Fruit fly (Drosophila melanogaster) whole organism, embryonic: Measurements from ENCODE around the gene CG43880.

Source experiments
- BEAF-32 ChIP-seq: fragments of 200-800 bp; sonication (Bioruptor generic); optimal IDR thresholded peaks from 3 replicates; lab custom pipeline; 2017; ENCODE audit warnings: missing biosample characterization, missing genetic modification characterization, mild to moderate bottlenecking, moderate library complexity, missing genetic modification reagents
- CG11247 ChIP-seq: fragments of 200-800 bp; sonication (Bioruptor generic); IDR thresholded peaks from 2 replicates; pipeline ENCODE4 v1.3.6; 2022; ENCODE audit warnings: missing biosample characterization, missing genetic modification characterization
- CG11695 ChIP-seq: fragments of 200-800 bp; sonication (Bioruptor generic); IDR thresholded peaks from 3 replicates; pipeline ENCODE4 v1.3.6; 2022; ENCODE audit warnings: missing biosample characterization, missing genetic modification characterization
- CG14014 ChIP-seq: fragments of 200-800 bp; sonication (Bioruptor generic); IDR thresholded peaks from 2 replicates; pipeline ENCODE4 v1.3.6; 2022; ENCODE audit warnings: missing biosample characterization, missing genetic modification characterization
- CG14667 ChIP-seq: fragments of 200-800 bp; sonication (Bioruptor generic); IDR thresholded peaks from 2 replicates; pipeline ENCODE4 v1.3.6; 2022; ENCODE audit warnings: missing biosample characterization, missing genetic modification characterization
- CG16813 ChIP-seq: fragments of 200-800 bp; sonication (Bioruptor generic); IDR thresholded peaks from 3 replicates; pipeline ENCODE4 v1.3.6; 2022; ENCODE audit warnings: missing biosample characterization, missing genetic modification characterization; ENCODE audit not compliant: partially characterized antibody
- CG17361 ChIP-seq: fragments of 200-800 bp; sonication (Bioruptor generic); IDR thresholded peaks from 3 replicates; pipeline ENCODE4 v1.3.6; 2022; ENCODE audit warnings: missing biosample characterization, missing genetic modification characterization
- CG17568 ChIP-seq: fragments of 200-800 bp; sonication (Bioruptor generic); optimal IDR thresholded peaks from 2 replicates; lab custom pipeline; 2018; ENCODE audit warnings: missing biosample characterization, mild to moderate bottlenecking, missing genetic modification characterization, moderate library complexity
- CG18599 ChIP-seq: fragments of 200-800 bp; sonication (Bioruptor generic); optimal IDR thresholded peaks from 3 replicates; lab custom pipeline; 2017; ENCODE audit warnings: missing biosample characterization, missing genetic modification characterization, mild to moderate bottlenecking, moderate library complexity, missing genetic modification reagents
- CG31388 ChIP-seq: fragments of 200-800 bp; sonication (Bioruptor generic); optimal IDR thresholded peaks from 2 replicates; lab custom pipeline; 2016; ENCODE audit warnings: missing biosample characterization, missing genetic modification characterization
- CG42726 ChIP-seq: fragments of 200-800 bp; sonication (Bioruptor generic); IDR thresholded peaks from 2 replicates; pipeline ENCODE4 v1.3.6; 2022; ENCODE audit warnings: missing biosample characterization, missing genetic modification characterization; ENCODE audit not compliant: partially characterized antibody
- CG4730 ChIP-seq: fragments of 200-800 bp; sonication (Bioruptor generic); IDR thresholded peaks from 2 replicates; pipeline ENCODE4 v1.3.6; 2022; ENCODE audit warnings: missing biosample characterization, missing genetic modification characterization
- CG6683 ChIP-seq: fragments of 200-800 bp; sonication (Bioruptor generic); optimal IDR thresholded peaks from 2 replicates; lab custom pipeline; 2017; ENCODE audit warnings: missing biosample characterization, mild to moderate bottlenecking, missing genetic modification characterization, missing genetic modification reagents
- CG6791 ChIP-seq: fragments of 200-800 bp; sonication (Bioruptor generic); IDR thresholded peaks from 3 replicates; pipeline ENCODE4 v1.3.6; 2022; ENCODE audit warnings: missing biosample characterization, missing genetic modification characterization; ENCODE audit not compliant: partially characterized antibody
- CG7271 ChIP-seq: fragments of 200-800 bp; sonication (Bioruptor generic); optimal IDR thresholded peaks from 2 replicates; lab custom pipeline; 2018; ENCODE audit warnings: missing biosample characterization, mild to moderate bottlenecking, missing genetic modification characterization, moderate library complexity
- CG8089 ChIP-seq: fragments of 200-800 bp; sonication (Bioruptor generic); optimal IDR thresholded peaks from 3 replicates; lab custom pipeline; 2016; ENCODE audit warnings: missing biosample characterization, missing genetic modification characterization
- CG8944 ChIP-seq: fragments of 200-800 bp; sonication (Bioruptor generic); optimal IDR thresholded peaks from 3 replicates; lab custom pipeline; 2016; ENCODE audit warnings: missing biosample characterization, missing genetic modification characterization
- Chrac-16 ChIP-seq: fragments of 200-800 bp; sonication (Bioruptor generic); optimal IDR thresholded peaks from 3 replicates; lab custom pipeline; 2016; ENCODE audit warnings: missing biosample characterization, missing genetic modification characterization
- CoRest ChIP-seq: fragments of 200-800 bp; sonication (Bioruptor generic); optimal IDR thresholded peaks from 3 replicates; lab custom pipeline; 2018; ENCODE audit warnings: missing biosample characterization, mild to moderate bottlenecking, missing genetic modification characterization, moderate library complexity
- D19B ChIP-seq: fragments of 200-800 bp; sonication (Bioruptor generic); optimal IDR thresholded peaks from 2 replicates; lab custom pipeline; 2017; ENCODE audit warnings: missing biosample characterization, mild to moderate bottlenecking, missing genetic modification characterization
- Dip2 ChIP-seq: fragments of 200-800 bp; sonication (Bioruptor generic); IDR thresholded peaks from 2 replicates; pipeline ENCODE4 v1.3.6; 2022; ENCODE audit warnings: missing biosample characterization, missing genetic modification characterization
- Dref ChIP-seq: fragments of 200-800 bp; sonication (Bioruptor generic); IDR thresholded peaks from 2 replicates; pipeline ENCODE4 v1.3.6; 2022; ENCODE audit warnings: missing biosample characterization, missing genetic modification characterization
- Rfx ChIP-seq: fragments of 200-800 bp; sonication (Bioruptor generic); IDR thresholded peaks from 2 replicates; pipeline ENCODE4 v1.3.6; 2022; ENCODE audit warnings: missing biosample characterization, missing genetic modification characterization
- Rx ChIP-seq: fragments of 200-800 bp; sonication (Bioruptor generic); IDR thresholded peaks from 2 replicates; pipeline ENCODE4 v1.3.6; 2022; ENCODE audit warnings: missing biosample characterization, missing genetic modification characterization
- Six4 ChIP-seq: fragments of 200-800 bp; sonication (Bioruptor generic); optimal IDR thresholded peaks from 2 replicates; lab custom pipeline; 2016; ENCODE audit warnings: missing biosample characterization, missing genetic modification characterization
- Sox100B ChIP-seq: fragments of 200-800 bp; sonication (Bioruptor generic); optimal IDR thresholded peaks from 3 replicates; lab custom pipeline; 2018; ENCODE audit warnings: missing biosample characterization, mild to moderate bottlenecking, missing genetic modification characterization
- Sry-δ ChIP-seq: fragments of 200-800 bp; sonication (Bioruptor generic); optimal IDR thresholded peaks from 2 replicates; lab custom pipeline; 2016; ENCODE audit warnings: missing biosample characterization, missing genetic modification characterization
- Usf ChIP-seq: fragments of 200-800 bp; sonication (Bioruptor generic); optimal IDR thresholded peaks from 2 replicates; lab custom pipeline; 2017; ENCODE audit warnings: missing genotype, missing biosample characterization, missing genetic modification characterization
- Xbp1 ChIP-seq: fragments of 200-800 bp; sonication (Bioruptor generic); optimal IDR thresholded peaks from 3 replicates; lab custom pipeline; 2016; ENCODE audit warnings: missing biosample characterization, mild to moderate bottlenecking, missing genetic modification characterization
- YL-1 ChIP-seq: fragments of 200-800 bp; sonication (Bioruptor generic); optimal IDR thresholded peaks from 3 replicates; lab custom pipeline; 2017; ENCODE audit warnings: missing biosample characterization, mild to moderate bottlenecking, missing genetic modification characterization
- ab ChIP-seq: fragments of 200-800 bp; sonication (Bioruptor generic); optimal IDR thresholded peaks from 2 replicates; lab custom pipeline; 2016; ENCODE audit warnings: missing biosample characterization, missing genetic modification characterization
- amos ChIP-seq: fragments of 200-800 bp; sonication (Bioruptor generic); IDR thresholded peaks from 2 replicates; pipeline ENCODE4 v1.3.6; 2022; ENCODE audit warnings: missing biosample characterization, missing genetic modification characterization; ENCODE audit not compliant: partially characterized antibody
- ap ChIP-seq: fragments of 200-800 bp; sonication (Bioruptor generic); IDR thresholded peaks from 2 replicates; pipeline ENCODE4 v1.3.6; 2022; ENCODE audit warnings: missing biosample characterization, missing genetic modification characterization
- bsh ChIP-seq, 2 experiments: fragments of 200-800 bp; sonication (Bioruptor generic); optimal IDR thresholded peaks; 2 replicates each; lab custom pipeline; 2017 to 2018; ENCODE audit warnings: mild to moderate bottlenecking in 2 of 2, missing biosample characterization in 2 of 2, missing genetic modification characterization in 2 of 2, moderate library complexity in 1 of 2
- croc ChIP-seq: fragments of 200-800 bp; sonication (Bioruptor generic); conservative IDR thresholded peaks from 3 replicates; pipeline ENCODE4 v1.3.6; 2022; ENCODE audit warnings: missing biosample characterization, missing genetic modification characterization
- dati ChIP-seq: fragments of 200-800 bp; sonication (Bioruptor generic); IDR thresholded peaks from 2 replicates; pipeline ENCODE4 v1.3.6; 2022; ENCODE audit warnings: missing biosample characterization, missing genetic modification characterization
- grn ChIP-seq: fragments of 200-800 bp; sonication (Bioruptor generic); optimal IDR thresholded peaks from 3 replicates; lab custom pipeline; 2017; ENCODE audit warnings: missing biosample characterization, missing genetic modification characterization
- hkb ChIP-seq, 2 experiments: fragments of 200-800 bp in 1 of 2; fragments of >200 bp in 1 of 2; sonication (Bioruptor generic) in 1 of 2; IDR thresholded peaks in 1 of 2; optimal IDR thresholded peaks in 1 of 2; 2 replicates each; pipeline versions ENCODE4 v1.3.6 to Lab custom; 2017 to 2022; ENCODE audit warnings: missing biosample characterization in 1 of 2, missing genetic modification characterization in 1 of 2
- hth ChIP-seq: fragments of >200 bp; optimal IDR thresholded peaks from 2 replicates; lab custom pipeline; 2017; ENCODE audit warnings: inconsistent platforms
- ind ChIP-seq: fragments of 200-800 bp; sonication (Bioruptor generic); optimal IDR thresholded peaks from 3 replicates; lab custom pipeline; 2016; ENCODE audit warnings: missing biosample characterization, missing genetic modification characterization
- lilli ChIP-seq: fragments of 200-800 bp; sonication (Bioruptor generic); optimal IDR thresholded peaks from 3 replicates; lab custom pipeline; 2016; ENCODE audit warnings: missing biosample characterization, missing genetic modification characterization
- lmd ChIP-seq: fragments of 200-800 bp; sonication (Bioruptor generic); IDR thresholded peaks from 2 replicates; pipeline ENCODE4 v1.3.6; 2022; ENCODE audit warnings: missing biosample characterization, missing genetic modification characterization
- nerfin-2 ChIP-seq: fragments of 200-800 bp; sonication (Bioruptor generic); IDR thresholded peaks from 2 replicates; pipeline ENCODE4 v1.3.6; 2022; ENCODE audit warnings: missing biosample characterization, missing genetic modification characterization; ENCODE audit not compliant: partially characterized antibody
- nom ChIP-seq: fragments of 200-800 bp; sonication (Bioruptor generic); optimal IDR thresholded peaks from 2 replicates; lab custom pipeline; 2017; ENCODE audit warnings: missing biosample characterization, missing genetic modification characterization, mild to moderate bottlenecking, moderate library complexity, missing genetic modification reagents
- peb ChIP-seq: fragments of 200-800 bp; sonication (Bioruptor generic); IDR thresholded peaks from 2 replicates; pipeline ENCODE4 v1.3.6; 2022; ENCODE audit warnings: missing biosample characterization, missing genetic modification characterization
- pho ChIP-seq: fragments of 200-800 bp; sonication (Bioruptor generic); optimal IDR thresholded peaks from 2 replicates; lab custom pipeline; 2016; ENCODE audit warnings: missing biosample characterization, missing genetic modification characterization
- run ChIP-seq: fragments of 200-800 bp; sonication (Bioruptor generic); optimal IDR thresholded peaks from 3 replicates; lab custom pipeline; 2018; ENCODE audit warnings: missing biosample characterization, mild to moderate bottlenecking, missing genetic modification characterization
- sna ChIP-seq: fragments of 200-800 bp; sonication (Bioruptor generic); IDR thresholded peaks from 2 replicates; pipeline ENCODE4 v1.3.6; 2022; ENCODE audit warnings: missing biosample characterization, missing genetic modification characterization; ENCODE audit not compliant: partially characterized antibody
- ssp ChIP-seq: fragments of 200-800 bp; sonication (Bioruptor generic); IDR thresholded peaks from 2 replicates; pipeline ENCODE4 v1.3.6; 2022; ENCODE audit warnings: missing biosample characterization, missing genetic modification characterization
- vvl ChIP-seq: fragments of 200-800 bp; sonication (Bioruptor generic); IDR thresholded peaks from 2 replicates; pipeline ENCODE4 v1.3.6; 2022; ENCODE audit warnings: missing biosample characterization, missing genetic modification characterization

Gene CG43880

DNA sequence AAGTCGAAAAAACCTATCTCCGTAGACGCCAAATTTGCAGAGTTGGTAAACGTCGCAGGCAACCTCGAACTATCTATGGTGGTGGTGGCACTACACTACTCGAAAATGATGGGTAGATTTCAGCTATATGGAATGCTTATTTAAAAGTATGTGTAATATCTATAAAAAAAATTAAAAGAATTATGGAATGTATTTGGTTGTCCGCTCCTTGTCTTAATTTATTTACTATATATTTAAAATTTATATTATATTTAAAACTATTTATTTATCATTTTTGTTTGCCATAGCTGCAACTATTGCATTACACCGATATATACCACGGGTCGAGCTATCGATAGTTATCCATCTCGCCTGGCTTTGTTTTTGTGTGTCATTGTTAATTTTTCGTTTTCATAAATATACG, 30.0 kb upstream of the CG43880 start, which contains the start of the genes HP4 and CG8209 (continued):
- TF ChIP-seq Rx (GFP tag; lab: Robert Waterston, UW): peak; percentile 63
- peak; percentile 95 for TF ChIP-seq vvl (GFP tag; lab: Robert Waterston, UW)
- TF ChIP-seq CG6683 (GFP tag; lab: Kevin White, UChicago): peak; percentile 75
- TF ChIP-seq CG31388 (GFP tag; lab: Kevin White, UChicago): no peak
- peak; percentile 88 for TF ChIP-seq CoRest
- TF ChIP-seq hth (lab: Kevin White, UChicago): no peak
- peak; percentile 55 for TF ChIP-seq D19B
- no peak for TF ChIP-seq CG8089 (GFP tag; lab: Kevin White, UChicago)
- peak; percentile 89 for TF ChIP-seq CG17361 (GFP tag; lab: Robert Waterston, UW)
- peak; percentile 71 for TF ChIP-seq croc (GFP tag; lab: Robert Waterston, UW)
- TF ChIP-seq Dref (GFP tag; lab: Robert Waterston, UW): peak; percentile 70
- peak; percentile 86 for TF ChIP-seq Xbp1 (GFP tag; lab: Kevin White, UChicago)
- TF ChIP-seq YL-1: peak; percentile 77
- peak; percentile 85 for TF ChIP-seq lmd
- TF ChIP-seq Sry-δ (GFP tag; lab: Kevin White, UChicago): peak; percentile 68
- TF ChIP-seq CG6791 (GFP tag; lab: Robert Waterston, UW): peak; percentile 91
- TF ChIP-seq Rfx (GFP tag; lab: Robert Waterston, UW): peak; percentile 92
- TF ChIP-seq Sox100B (GFP tag; lab: Kevin White, UChicago): peak; percentile 83
- TF ChIP-seq CG7271 (tag; lab: Kevin White, UChicago): peak; percentile 57
- peak; percentile 14 for TF ChIP-seq CG8944 (GFP tag; lab: Kevin White, UChicago)
- peak; percentile 73 for TF ChIP-seq ap (GFP tag; lab: Robert Waterston, UW)
- peak; percentile 96 for TF ChIP-seq sna
- TF ChIP-seq amos (GFP tag; lab: Robert Waterston, UW): peak; percentile 92
- peak; percentile 67 for TF ChIP-seq pho (GFP tag; lab: Kevin White, UChicago)
- TF ChIP-seq Six4 (GFP tag; lab: Kevin White, UChicago): peak; percentile 63
- peak; percentile 85 for TF ChIP-seq BEAF-32 (GFP tag; lab: Kevin White, UChicago)
- TF ChIP-seq hkb (optimal IDR thresholded peaks at IDR 0.05; lab: Kevin White, UChicago): no peak
- peak; percentile 83 for TF ChIP-seq hkb (GFP tag; IDR thresholded peaks at IDR 0.05; lab: Robert Waterston, UW)
- peak; percentile 61 for TF ChIP-seq CG17568 (GFP tag; lab: Kevin White, UChicago)
- TF ChIP-seq ab: no peak
- TF ChIP-seq nerfin-2: peak; percentile 72
- no peak for TF ChIP-seq dati (GFP tag; lab: Robert Waterston, UW)
- peak; percentile 5 for TF ChIP-seq Usf (GFP tag; lab: Kevin White, UChicago)
- TF ChIP-seq nom (GFP tag; lab: Kevin White, UChicago): peak; percentile 65
- peak; percentile 76; the same call in 1 of the 2 replicates for TF ChIP-seq CG42726
- TF ChIP-seq CG11695 (GFP tag; lab: Robert Waterston, UW): peak; percentile 75
- peak; percentile 76 for TF ChIP-seq Chrac-16 (GFP tag; lab: Kevin White, UChicago)
- TF ChIP-seq CG11247: peak; percentile 84
- peak; percentile 45; the same call in 1 of the 2 replicates for TF ChIP-seq peb
- peak; percentile 13 to 85 for TF ChIP-seq bsh (GFP tag; optimal IDR thresholded peaks at IDR 0.05; lab: Kevin White, UChicago)
- peak; percentile 93 for TF ChIP-seq CG16813
- TF ChIP-seq Dip2 (GFP tag; lab: Robert Waterston, UW): no peak
- no peak for TF ChIP-seq grn
- TF ChIP-seq run (tag; lab: Kevin White, UChicago): peak; percentile 30
- TF ChIP-seq lilli (GFP tag; lab: Kevin White, UChicago): peak; percentile 79
- peak; percentile 78 for TF ChIP-seq ssp
- TF ChIP-seq CG4730 (GFP tag; lab: Robert Waterston, UW): peak; percentile 82
- TF ChIP-seq ind (GFP tag; lab: Kevin White, UChicago): peak; percentile 82
- TF ChIP-seq CG18599 (GFP tag; lab: Kevin White, UChicago): peak; percentile 88
- TF ChIP-seq CG14667 (GFP tag; lab: Robert Waterston, UW): peak; percentile 73
- TF ChIP-seq CG14014: peak; percentile 69
